Fruit fly (Drosophila melanogaster): ENCODE data around the gene swa.

DNA sequence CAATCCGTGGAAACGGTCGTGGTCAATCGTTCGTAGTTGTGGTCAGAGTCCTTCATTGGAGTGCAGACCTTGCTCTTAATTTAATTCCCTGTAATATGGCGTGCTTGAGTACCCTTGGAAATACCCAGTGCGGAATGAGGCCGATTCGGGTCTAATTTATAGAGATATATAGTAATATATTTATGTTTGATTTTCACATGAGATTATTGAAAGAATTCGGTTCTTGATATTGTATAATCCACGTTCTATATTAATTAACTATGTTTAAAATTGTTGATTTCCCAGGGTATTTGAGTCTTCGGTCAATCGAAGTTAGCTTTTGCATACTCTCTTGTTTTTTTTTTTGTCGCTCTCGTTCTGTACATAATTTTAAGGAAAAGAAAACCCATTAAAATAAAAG lies 22.2 kb downstream of the swa start:
- TF ChIP-seq CG9139 (GFP tag; optimal IDR thresholded peaks at IDR 0.05) (no peak), CG10669 (GFP tag; optimal IDR thresholded peaks at IDR 0.05) (peak; percentile 39), pdm3 (GFP tag; optimal IDR thresholded peaks at IDR 0.05) (peak; percentile 33), CG10631 (GFP tag; optimal IDR thresholded peaks at IDR 0.05) (peak; percentile 43), CG16779 (tag; optimal IDR thresholded peaks at IDR 0.05) (no peak), CG1621 (tag; optimal IDR thresholded peaks at IDR 0.05) (no peak), Sox102F (GFP tag; optimal IDR thresholded peaks at IDR 0.05) (peak; percentile 33)

Data from whole organism, prepupa.